Worm (Caenorhabditis elegans): ENCODE results near the gene B0432.8.

Gene B0432.8

DNA sequence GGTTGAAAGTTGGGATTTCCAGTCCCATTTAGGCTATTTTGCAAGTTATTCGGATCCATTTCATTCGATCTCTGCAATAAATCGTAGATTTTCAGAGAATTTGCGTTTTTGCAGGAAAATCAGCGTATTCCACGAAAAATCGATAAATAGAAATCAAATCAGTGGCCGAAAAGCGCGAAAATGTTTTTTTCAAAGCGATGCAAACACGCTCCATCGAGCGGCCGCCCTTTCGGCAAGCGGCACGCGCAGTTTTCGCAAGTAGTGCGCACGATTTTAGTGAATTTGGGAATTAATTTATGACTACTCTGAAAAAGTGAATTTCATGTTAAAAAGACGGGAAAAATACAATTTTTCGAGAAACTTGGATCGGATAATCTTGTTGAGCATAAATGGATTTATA lies 23.4 kb downstream of the B0432.8 start:
- TF ChIP-seq snpc-4 (tag; optimal IDR thresholded peaks at IDR 0.05) (peak; percentile 91), Y55F3AM.14 (GFP tag; optimal IDR thresholded peaks at IDR 0.05) (peak; percentile 72), alr-1 (tag; optimal IDR thresholded peaks at IDR 0.05) (no peak), lin-11 (tag; optimal IDR thresholded peaks at IDR 0.05) (peak; percentile 98), crh-2 (tag; optimal IDR thresholded peaks at IDR 0.05) (peak; percentile 96), egl-27 (tag; optimal IDR thresholded peaks at IDR 0.05) (peak; percentile 90), nhr-11 (tag; optimal IDR thresholded peaks at IDR 0.05) (no peak), zag-1 (tag; optimal IDR thresholded peaks at IDR 0.05) (peak; percentile 85), unc-39 (tag; optimal IDR thresholded peaks at IDR 0.05) (no peak), lin-13 (GFP tag; optimal IDR thresholded peaks at IDR 0.05) (peak; percentile 97), nhr-23 (tag; optimal IDR thresholded peaks at IDR 0.05) (no peak), ceh-82 (tag; optimal IDR thresholded peaks at IDR 0.05) (peak; percentile 89), nhr-237 (tag; optimal IDR thresholded peaks at IDR 0.05) (peak; percentile 75), mbf-1 (tag; optimal IDR thresholded peaks at IDR 0.05) (peak; percentile 7), ztf-11 (tag; optimal IDR thresholded peaks at IDR 0.05) (peak; percentile 58), nhr-25 (tag; optimal IDR thresholded peaks at IDR 0.05) (peak; percentile 95), lin-39 (tag; optimal IDR thresholded peaks at IDR 0.05) (no peak), skn-1 (tag; optimal IDR thresholded peaks at IDR 0.05) (peak; percentile 95), nhr-21 (tag; optimal IDR thresholded peaks at IDR 0.05) (peak; percentile 92), fos-1 (tag; optimal IDR thresholded peaks at IDR 0.05) (peak; percentile 90), nhr-6 (tag; optimal IDR thresholded peaks at IDR 0.05) (peak; percentile 90), aly-2 (tag; optimal IDR thresholded peaks at IDR 0.05) (no peak), elt-1 (tag; optimal IDR thresholded peaks at IDR 0.05) (no peak), sma-3 (GFP tag; optimal IDR thresholded peaks at IDR 0.05) (peak; percentile 98), F13H6.1 (tag; optimal IDR thresholded peaks at IDR 0.05) (peak; percentile 97), nhr-77 (tag; optimal IDR thresholded peaks at IDR 0.05) (peak; percentile 64), sem-4 (tag; optimal IDR thresholded peaks at IDR 0.05) (peak; percentile 89), lsy-2 (tag; optimal IDR thresholded peaks at IDR 0.05) (peak; percentile 90 to 95), gmeb-1 (tag; optimal IDR thresholded peaks at IDR 0.05) (peak; percentile 95), peb-1 (tag; optimal IDR thresholded peaks at IDR 0.05) (no peak), blmp-1 (tag; optimal IDR thresholded peaks at IDR 0.05; ENCODE audit: insufficient read depth) (peak; percentile 70), sma-9 (GFP tag; optimal IDR thresholded peaks at IDR 0.05) (peak; percentile 96), sma-9 (tag; optimal IDR thresholded peaks at IDR 0.05) (no peak), ama-1 (optimal IDR thresholded peaks at IDR 0.05) (no peak), R02D3.7 (tag; optimal IDR thresholded peaks at IDR 0.05) (peak; percentile 61), nhr-10 (tag; optimal IDR thresholded peaks at IDR 0.05) (peak; percentile 63), nhr-12 (tag; optimal IDR thresholded peaks at IDR 0.05) (no peak), ztf-4 (tag; optimal IDR thresholded peaks at IDR 0.05) (peak; percentile 84), unc-55 (GFP tag; optimal IDR thresholded peaks at IDR 0.05) (peak; percentile 99), ztf-1 (GFP tag; conservative IDR thresholded peaks at IDR 0.05) (no peak), nhr-129 (tag; optimal IDR thresholded peaks at IDR 0.05) (peak; percentile 95), C34F6.9 (tag; optimal IDR thresholded peaks at IDR 0.05) (peak; percentile 97), elt-3 (tag; optimal IDR thresholded peaks at IDR 0.05) (no peak), ceh-16 (tag; optimal IDR thresholded peaks at IDR 0.05) (peak; percentile 55), mdl-1 (tag; optimal IDR thresholded peaks at IDR 0.05) (peak; percentile 46 to 67), ZK546.5 (tag; optimal IDR thresholded peaks at IDR 0.05) (peak; percentile 69), mab-5 (tag; optimal IDR thresholded peaks at IDR 0.05) (peak; percentile 96), unc-62 (GFP tag; optimal IDR thresholded peaks at IDR 0.05) (no peak), dmd-4 (tag; optimal IDR thresholded peaks at IDR 0.05) (no peak)
